Worm (Caenorhabditis elegans) whole organism, late embryonic: ENCODE measurements around the gene T08E11.1.
"Not testable (repeated sequence)": the region's sequence is repeated elsewhere in the genome, so short reads cannot be mapped to it uniquely, and the experiment has no call there.

ENCODE experiments used
- C38D4.7 ChIP-seq: fragments of 200-800 bp; sonication (Bioruptor generic); optimal IDR thresholded peaks from 2 replicates; lab custom pipeline; 2018; ENCODE audit warnings: mild to moderate bottlenecking, missing genetic modification characterization, moderate library complexity, missing compliant biosample characterization
- K02D7.2 ChIP-seq: sonication (generic microtip); optimal IDR thresholded peaks from 2 replicates; lab custom pipeline; 2017; ENCODE audit warnings: mild to moderate bottlenecking, missing genetic modification characterization, missing compliant biosample characterization
- K09A11.1 ChIP-seq: sonication (generic microtip); optimal IDR thresholded peaks from 2 replicates; lab custom pipeline; 2017; ENCODE audit warnings: antibody characterized with exemption, mild to moderate bottlenecking, missing genetic modification characterization, missing compliant biosample characterization; ENCODE audit not compliant: insufficient read depth
- ama-1 ChIP-seq: fragments of 150-350 bp; optimal IDR thresholded peaks from 2 replicates; lab custom pipeline; 2014
- ceh-19 ChIP-seq: fragments of 200-800 bp; sonication (Bioruptor generic); optimal IDR thresholded peaks from 2 replicates; lab custom pipeline; 2018; ENCODE audit warnings: mild to moderate bottlenecking, missing genetic modification characterization, missing compliant biosample characterization
- ceh-31 ChIP-seq: sonication (generic microtip); optimal IDR thresholded peaks from 2 replicates; lab custom pipeline; 2016; ENCODE audit warnings: missing genetic modification characterization, missing compliant biosample characterization
- ceh-45 ChIP-seq: fragments of 200-800 bp; sonication (Bioruptor generic); IDR thresholded peaks from 2 replicates; pipeline ENCODE4 v1.3.6; 2022; ENCODE audit warnings: missing genetic modification reagents, missing genetic modification characterization, missing compliant biosample characterization
- ceh-6 ChIP-seq: fragments of 200-800 bp; sonication (Bioruptor generic); optimal IDR thresholded peaks from 2 replicates; lab custom pipeline; 2018; ENCODE audit warnings: mild to moderate bottlenecking, missing genetic modification characterization, missing compliant biosample characterization
- ceh-9 ChIP-seq: sonication (generic microtip); optimal IDR thresholded peaks from 2 replicates; lab custom pipeline; 2016; ENCODE audit warnings: mild to moderate bottlenecking, missing genetic modification characterization, inconsistent platforms, missing compliant biosample characterization
- dmd-4 ChIP-seq: sonication (generic microtip); optimal IDR thresholded peaks from 2 replicates; lab custom pipeline; 2016; ENCODE audit warnings: borderline replicate concordance, missing genetic modification characterization, missing compliant biosample characterization
- dve-1 ChIP-seq: sonication (generic microtip); optimal IDR thresholded peaks from 2 replicates; lab custom pipeline; 2017; ENCODE audit warnings: antibody characterized with exemption, mild to moderate bottlenecking, missing genetic modification characterization, missing compliant biosample characterization
- elt-2 ChIP-seq: sonication (generic microtip); optimal IDR thresholded peaks from 2 replicates; lab custom pipeline; 2016; ENCODE audit warnings: missing genetic modification reagents, missing genetic modification characterization, missing compliant biosample characterization
- elt-4 ChIP-seq: sonication (generic microtip); optimal IDR thresholded peaks from 2 replicates; lab custom pipeline; 2016; ENCODE audit warnings: missing genetic modification characterization, missing compliant biosample characterization
- hlh-13 ChIP-seq: fragments of 200-800 bp; sonication (Bioruptor generic); optimal IDR thresholded peaks from 2 replicates; lab custom pipeline; 2018; ENCODE audit warnings: mild to moderate bottlenecking, missing genetic modification characterization, missing compliant biosample characterization
- hlh-15 ChIP-seq: sonication (generic microtip); optimal IDR thresholded peaks from 2 replicates; lab custom pipeline; 2016; ENCODE audit warnings: missing genetic modification characterization, missing compliant biosample characterization
- hlh-6 ChIP-seq: sonication (generic microtip); optimal IDR thresholded peaks from 2 replicates; lab custom pipeline; 2016; ENCODE audit warnings: missing genotype, missing genetic modification characterization, missing compliant biosample characterization
- nhr-11 ChIP-seq: fragments of 150-350 bp; optimal IDR thresholded peaks from 2 replicates; lab custom pipeline; 2014; ENCODE audit warnings: missing biosample characterization, missing genetic modification characterization
- npax-4 ChIP-seq: sonication (generic microtip); optimal IDR thresholded peaks from 2 replicates; lab custom pipeline; 2016; ENCODE audit warnings: missing genetic modification characterization, missing compliant biosample characterization
- pax-1 ChIP-seq: fragments of 150-350 bp; optimal IDR thresholded peaks from 2 replicates; lab custom pipeline; 2014; ENCODE audit warnings: missing biosample characterization, missing genetic modification characterization
- pha-4 ChIP-seq: fragments of 150-350 bp; optimal IDR thresholded peaks from 2 replicates; lab custom pipeline; 2018; ENCODE audit warnings: missing biosample characterization, missing genetic modification reagents, missing genetic modification characterization
- pqm-1 ChIP-seq: sonication (generic microtip); optimal IDR thresholded peaks from 2 replicates; lab custom pipeline; 2016; ENCODE audit warnings: missing genetic modification characterization, missing compliant biosample characterization
- pros-1 ChIP-seq: fragments of 150-350 bp; optimal IDR thresholded peaks from 2 replicates; lab custom pipeline; 2014; ENCODE audit warnings: missing biosample characterization, missing genetic modification reagents, missing genetic modification characterization
- ref-2 ChIP-seq: sonication (generic microtip); optimal IDR thresholded peaks from 2 replicates; lab custom pipeline; 2016; ENCODE audit warnings: missing genetic modification characterization, missing compliant biosample characterization
- sox-2 ChIP-seq: fragments of 200-800 bp; sonication (Bioruptor generic); IDR thresholded peaks from 2 replicates; pipeline ENCODE4 v1.3.6; 2022; ENCODE audit warnings: missing genetic modification reagents, missing genetic modification characterization, missing compliant biosample characterization
- tbx-2 ChIP-seq: sonication (generic microtip); optimal IDR thresholded peaks from 2 replicates; lab custom pipeline; 2016; ENCODE audit warnings: missing genetic modification characterization, missing compliant biosample characterization
- tbx-7 ChIP-seq: sonication (generic microtip); optimal IDR thresholded peaks from 2 replicates; lab custom pipeline; 2016; ENCODE audit warnings: missing genotype, missing genetic modification characterization, missing compliant biosample characterization
- ttx-3 ChIP-seq: sonication (generic microtip); optimal IDR thresholded peaks from 2 replicates; lab custom pipeline; 2016; ENCODE audit warnings: missing genetic modification reagents, missing genetic modification characterization, missing compliant biosample characterization
- unc-42 ChIP-seq: sonication (generic microtip); optimal IDR thresholded peaks from 2 replicates; lab custom pipeline; 2016; ENCODE audit warnings: missing genotype, missing genetic modification characterization, missing compliant biosample characterization
- unc-55 ChIP-seq: sonication (generic microtip); optimal IDR thresholded peaks from 2 replicates; lab custom pipeline; 2017; ENCODE audit warnings: missing biosample characterization, missing genetic modification reagents, missing genetic modification characterization
- ztf-16 ChIP-seq: sonication (generic microtip); optimal IDR thresholded peaks from 2 replicates; lab custom pipeline; 2017; ENCODE audit warnings: missing genetic modification characterization, missing compliant biosample characterization

Gene T08E11.1

DNA sequence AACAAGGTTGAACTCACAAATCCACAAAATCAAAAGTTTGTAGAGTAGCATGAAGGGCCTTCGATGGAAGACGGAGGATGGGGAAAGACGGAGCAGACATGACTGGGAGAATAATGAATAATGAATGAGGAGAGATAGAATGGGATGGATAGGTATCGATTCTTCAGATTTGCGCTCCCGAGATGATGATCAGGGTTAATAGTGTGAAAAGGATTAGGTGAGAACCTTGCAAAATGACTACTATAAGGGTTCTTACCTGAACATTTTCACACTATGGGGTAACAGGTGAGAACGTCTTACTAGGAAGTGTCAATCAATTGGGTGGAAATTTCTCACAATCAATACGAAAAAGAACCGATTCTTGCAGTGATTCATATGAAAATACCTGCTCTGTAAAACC, 14.0 kb downstream of the T08E11.1 start, which contains the start of gene fbxb-96 (continued):
- no peak for TF ChIP-seq hlh-13
- TF ChIP-seq, all 69 proteins: peak for 0

ce11 chrII:1850840-1851294, 14.6 kb downstream of the T08E11.1 start, which contains the start of gene C52E2.3:
Gene C52E2.3 (plus strand): TSS chrII:1851244.
- TF ChIP-seq elt-2 (peak; percentile 89), ceh-19 (no peak)

ce11 chrII:1851716-1852115, 15.4 kb downstream of the T08E11.1 start:
- no peak for TF ChIP-seq pax-1 (tag; lab: Kevin White, UChicago)
- TF ChIP-seq hlh-13: no peak
- peak; percentile 79 for TF ChIP-seq pqm-1 (tag; lab: Kevin White, UChicago)
- TF ChIP-seq npax-4 (tag; lab: Kevin White, UChicago): no peak
- TF ChIP-seq elt-2: peak; percentile 99

- TF ChIP-seq pha-4 (tag; lab: Kevin White, UChicago) (no peak), sox-2 (GFP tag; lab: Robert Waterston, UW) (no peak), ceh-45 (GFP tag; lab: Robert Waterston, UW) (no peak), pros-1 (tag; lab: Kevin White, UChicago) (no peak), ref-2 (no peak), C38D4.7 (GFP tag; lab: Kevin White, UChicago) (no peak), dve-1 (tag; lab: Kevin White, UChicago) (no peak)
Observed at ce11 chrII:1852503-1852902, 16.2 kb downstream of the T08E11.1 start, which contains the start of gene C52E2.2. Gene C52E2.2 (plus strand): TSS chrII:1852803.

DNA sequence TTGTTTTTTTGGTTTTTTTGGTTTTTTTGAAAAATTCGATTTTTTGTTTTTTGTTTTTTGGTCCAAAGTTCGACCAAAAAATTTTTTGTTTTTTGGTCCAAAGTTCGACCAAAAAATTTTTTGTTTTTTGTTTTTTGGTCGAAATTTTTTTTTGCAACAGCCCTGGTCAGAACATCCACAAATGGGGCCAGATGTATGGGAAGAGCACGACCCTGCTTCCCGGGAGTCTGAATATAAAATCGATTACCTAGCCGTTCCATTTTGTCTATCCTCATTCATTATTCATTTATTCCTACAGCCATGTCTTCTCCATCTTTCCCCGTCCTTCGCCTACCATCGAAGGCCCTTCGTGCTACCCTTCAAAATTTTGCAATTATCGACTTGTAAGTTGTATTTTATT, 17.8 kb downstream of the T08E11.1 start, which contains the start of gene fbxb-95:
Gene fbxb-95, plus strand, starts transcription at position 301 of the 400 bp plus-strand sequence.
- not testable (repeated sequence) for TF ChIP-seq ztf-16 (tag; lab: Kevin White, UChicago); ttx-3 (tag; lab: Kevin White, UChicago); hlh-15
- TF ChIP-seq, all 69 proteins: peak for 0; not testable (repeated sequence) for 69

DNA sequence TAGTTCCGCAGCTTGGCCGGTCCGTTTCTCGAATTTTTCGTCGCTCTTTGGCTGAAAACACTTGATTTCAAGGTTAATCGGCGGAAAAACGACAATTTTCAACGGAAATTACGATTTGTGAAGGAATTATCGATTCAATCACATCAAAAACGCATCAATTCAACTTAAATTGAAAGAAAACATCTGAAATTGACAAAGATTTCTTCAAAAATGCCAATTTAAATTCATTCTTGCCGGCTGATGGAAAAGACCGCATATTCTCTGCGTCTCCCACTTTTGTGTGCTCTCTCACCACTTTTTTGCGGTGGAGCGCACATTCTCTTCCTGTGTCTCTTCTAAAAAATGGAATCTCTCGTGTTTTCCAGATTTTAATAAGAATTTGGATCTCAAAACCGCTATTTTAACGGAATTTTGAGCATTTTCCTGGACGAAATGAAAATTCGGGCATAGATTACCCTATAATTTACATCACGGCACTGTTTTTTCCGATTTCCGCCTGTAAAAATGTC, 25.0 kb downstream of the T08E11.1 start, which contains the start of gene C16C4.18:
Gene C16C4.18, minus strand, starts transcription at position 51 of the 509 bp plus-strand sequence.
- not testable (repeated sequence) for TF ChIP-seq sox-2 (GFP tag; lab: Robert Waterston, UW); ceh-9 (tag; lab: Kevin White, UChicago); nhr-11 (tag; lab: Kevin White, UChicago)

- TF ChIP-seq unc-42 (tag; lab: Kevin White, UChicago); K09A11.1 (tag; lab: Kevin White, UChicago); ama-1: not testable (repeated sequence)
- TF ChIP-seq, all 69 proteins: peak for 0; not testable (repeated sequence) for 69
Observed at ce11 chrII:1862334-1862733, 26.0 kb downstream of the T08E11.1 start, which contains the start of gene fbxb-98. Gene fbxb-98 (plus strand): TSS chrII:1862634.

ce11 chrII:1864278-1864677, 28.0 kb downstream of the T08E11.1 start, which contains the start of gene C16C4.17:
Gene C16C4.17 (plus strand): TSS chrII:1864578.
- no peak for TF ChIP-seq dmd-4 (tag; lab: Kevin White, UChicago)
- TF ChIP-seq ceh-31 (tag; lab: Kevin White, UChicago): no peak
- no peak for TF ChIP-seq tbx-7
- no peak for TF ChIP-seq elt-2
- TF ChIP-seq unc-55 (GFP tag; lab: Kevin White, UChicago): no peak
- no peak for TF ChIP-seq hlh-6 (tag; lab: Kevin White, UChicago)
- no peak for TF ChIP-seq ceh-6 (GFP tag; lab: Kevin White, UChicago)
- no peak for TF ChIP-seq ceh-19
- no peak for TF ChIP-seq elt-4 (tag; lab: Kevin White, UChicago)
- no peak for TF ChIP-seq hlh-13
- no peak for TF ChIP-seq tbx-2 (tag; lab: Kevin White, UChicago)
- TF ChIP-seq K02D7.2: no peak
